Worm (Caenorhabditis elegans): ENCODE measurements around the gene srh-190.

ce11 chrV:3860123-3860522 lies 42.8 kb upstream of the srh-190 start, which contains the start of gene nhr-189:
- TF ChIP-seq lsy-2 (tag; optimal IDR thresholded peaks at IDR 0.05), result no peak
- no peak for TF ChIP-seq F10B5.3 (tag; optimal IDR thresholded peaks at IDR 0.05)
- TF ChIP-seq ama-1 (optimal IDR thresholded peaks at IDR 0.05), result no peak
- no peak for TF ChIP-seq pqm-1 (tag; optimal IDR thresholded peaks at IDR 0.05)
- TF ChIP-seq nhr-6 (tag; optimal IDR thresholded peaks at IDR 0.05), result no peak
- TF ChIP-seq nhr-237 (tag; optimal IDR thresholded peaks at IDR 0.05), result no peak
- TF ChIP-seq nhr-11 (tag; optimal IDR thresholded peaks at IDR 0.05), result no peak
- TF ChIP-seq lin-15B (tag; optimal IDR thresholded peaks at IDR 0.05), result no peak
- no peak for TF ChIP-seq unc-62 (GFP tag; optimal IDR thresholded peaks at IDR 0.05 in 1 of 2)
- no peak for TF ChIP-seq unc-62 (tag; optimal IDR thresholded peaks at IDR 0.05)
- no peak for TF ChIP-seq saeg-2 (GFP tag; IDR thresholded peaks at IDR 0.05)
- no peak for TF ChIP-seq lir-3 (tag; optimal IDR thresholded peaks at IDR 0.05)
- no peak for TF ChIP-seq skn-1 (tag; optimal IDR thresholded peaks at IDR 0.05)
- no peak for TF ChIP-seq mdt-29 (GFP tag; IDR thresholded peaks at IDR 0.05)

Data from whole organism, L4 larva.